Fruit fly (Drosophila melanogaster) whole organism, pupa: ENCODE data around the gene cDIP.
A peak's percentile ranks its signal among the peaks of the same experiment; 100 is the strongest.

ENCODE experiments used
- CG10348 ChIP-seq: fragments of 200-800 bp; sonication (Bioruptor generic); IDR thresholded peaks from 2 replicates; pipeline ENCODE4 v1.3.6; 2022; ENCODE audit warnings: missing biosample characterization, missing genetic modification characterization
- CG12605 ChIP-seq: fragments of 200-800 bp; sonication (Bioruptor generic); IDR thresholded peaks from 2 replicates; pipeline ENCODE4 v1.3.6; 2022; ENCODE audit warnings: missing biosample characterization, missing genetic modification characterization
- CG13204 ChIP-seq: fragments of 200-800 bp; sonication (Bioruptor generic); optimal IDR thresholded peaks from 2 replicates; lab custom pipeline; 2018; ENCODE audit warnings: missing biosample characterization, mild to moderate bottlenecking, missing genetic modification characterization, moderate library complexity
- CG14655 ChIP-seq: fragments of 200-800 bp; sonication (Bioruptor generic); optimal IDR thresholded peaks from 3 replicates; lab custom pipeline; 2017; ENCODE audit warnings: mild to moderate bottlenecking, missing biosample characterization, missing genetic modification reagents, missing genetic modification characterization
- CG15710 ChIP-seq: fragments of 200-800 bp; sonication (Bioruptor generic); optimal IDR thresholded peaks from 2 replicates; lab custom pipeline; 2018; ENCODE audit warnings: missing biosample characterization, mild to moderate bottlenecking, missing genetic modification characterization, moderate library complexity
- CG17806 ChIP-seq: fragments of 200-800 bp; sonication (Bioruptor generic); optimal IDR thresholded peaks from 2 replicates; lab custom pipeline; 2018; ENCODE audit warnings: missing biosample characterization, mild to moderate bottlenecking, missing genetic modification characterization, moderate library complexity
- CG32121 ChIP-seq: fragments of 200-800 bp; sonication (Bioruptor generic); IDR thresholded peaks from 2 replicates; pipeline ENCODE4 v1.3.6; 2022; ENCODE audit warnings: missing biosample characterization, missing genetic modification characterization
- CG34367 ChIP-seq: fragments of 200-800 bp; sonication (Bioruptor generic); optimal IDR thresholded peaks from 2 replicates; lab custom pipeline; 2018; ENCODE audit warnings: missing biosample characterization, mild to moderate bottlenecking, missing genetic modification characterization
- CG4496 ChIP-seq: fragments of 200-800 bp; sonication (Bioruptor generic); IDR thresholded peaks from 3 replicates; pipeline ENCODE4 v1.3.6; 2022; ENCODE audit warnings: missing biosample characterization, missing genetic modification characterization
- CG8159 ChIP-seq: fragments of 200-800 bp; sonication (Bioruptor generic); optimal IDR thresholded peaks from 3 replicates; lab custom pipeline; 2018; ENCODE audit warnings: missing biosample characterization, mild to moderate bottlenecking, missing genetic modification characterization, moderate library complexity
- CG8301 ChIP-seq: fragments of 200-800 bp; sonication (Bioruptor generic); optimal IDR thresholded peaks from 2 replicates; lab custom pipeline; 2018; ENCODE audit warnings: missing biosample characterization, mild to moderate bottlenecking, missing genetic modification characterization
- CG9948 ChIP-seq: fragments of 200-800 bp; sonication (Bioruptor generic); optimal IDR thresholded peaks from 2 replicates; lab custom pipeline; 2018; ENCODE audit warnings: missing biosample characterization, mild to moderate bottlenecking, missing genetic modification characterization, moderate library complexity
- D1 ChIP-seq: fragments of 200-800 bp; sonication (Bioruptor generic); optimal IDR thresholded peaks from 2 replicates; lab custom pipeline; 2018; ENCODE audit warnings: missing biosample characterization, mild to moderate bottlenecking, missing genetic modification characterization, moderate library complexity
- EcR ChIP-seq: fragments of 200-800 bp; sonication (Bioruptor generic); optimal IDR thresholded peaks from 3 replicates; lab custom pipeline; 2019; ENCODE audit warnings: missing biosample characterization, missing genetic modification characterization, mild to moderate bottlenecking, moderate library complexity, missing genetic modification reagents
- Ets98B ChIP-seq: fragments of 200-800 bp; sonication (Bioruptor generic); IDR thresholded peaks from 2 replicates; pipeline ENCODE4 v1.3.6; 2022; ENCODE audit warnings: missing biosample characterization, missing genetic modification characterization
- Pif1A ChIP-seq: fragments of 200-800 bp; sonication (Bioruptor generic); optimal IDR thresholded peaks from 3 replicates; lab custom pipeline; 2016; ENCODE audit warnings: missing biosample characterization, missing genetic modification characterization
- Pif1B ChIP-seq: fragments of 200-800 bp; sonication (Bioruptor generic); optimal IDR thresholded peaks from 3 replicates; lab custom pipeline; 2016; ENCODE audit warnings: missing biosample characterization, missing genetic modification characterization
- Snoo ChIP-seq: fragments of 200-800 bp; sonication (Bioruptor generic); optimal IDR thresholded peaks from 3 replicates; lab custom pipeline; 2017; ENCODE audit warnings: missing biosample characterization, mild to moderate bottlenecking, missing genetic modification characterization, inconsistent platforms
- fd96Ca ChIP-seq: fragments of 200-800 bp; sonication (Bioruptor generic); IDR thresholded peaks from 3 replicates; pipeline ENCODE4 v1.3.6; 2022; ENCODE audit warnings: missing biosample characterization, missing genetic modification characterization
- gl ChIP-seq: fragments of 200-800 bp; sonication (Bioruptor generic); optimal IDR thresholded peaks from 2 replicates; lab custom pipeline; 2018; ENCODE audit warnings: missing biosample characterization, mild to moderate bottlenecking, missing genetic modification characterization
- rn ChIP-seq: fragments of 200-800 bp; sonication (Bioruptor generic); IDR thresholded peaks from 2 replicates; pipeline ENCODE4 v1.3.6; 2022; ENCODE audit warnings: missing biosample characterization, missing genetic modification characterization

cDIP gene

dm6 chr3R:21161620-21162029 is 733 bp upstream of the cDIP start:
- no peak for TF ChIP-seq rn (GFP tag; lab: Robert Waterston, UW)
- TF ChIP-seq CG8301 = no peak
- no peak for TF ChIP-seq Pif1B
- no peak for TF ChIP-seq fd96Ca
- TF ChIP-seq CG14655 (GFP tag; lab: Kevin White, UChicago) = no peak
- no peak for TF ChIP-seq CG32121 (GFP tag; lab: Robert Waterston, UW)
- no peak for TF ChIP-seq CG12605 (GFP tag; lab: Robert Waterston, UW)
- no peak for TF ChIP-seq D1 (tag; lab: Kevin White, UChicago)
- no peak for TF ChIP-seq CG8159 (tag; lab: Kevin White, UChicago)
- no peak for TF ChIP-seq CG13204 (GFP tag; lab: Kevin White, UChicago)
- TF ChIP-seq CG17806 (tag; lab: Kevin White, UChicago) = no peak
- TF ChIP-seq CG34367 = no peak
- no peak for TF ChIP-seq CG9948
- no peak for TF ChIP-seq CG10348

- TF ChIP-seq gl (tag; lab: Kevin White, UChicago) (no peak), Pif1A (GFP tag; lab: Kevin White, UChicago) (no peak), CG14655 (GFP tag; lab: Kevin White, UChicago) (no peak), CG15710 (tag; lab: Kevin White, UChicago) (no peak), Snoo (tag; lab: Kevin White, UChicago) (no peak), Pif1B (no peak), CG8159 (tag; lab: Kevin White, UChicago) (no peak), Ets98B (GFP tag; lab: Robert Waterston, UW) (no peak), CG17806 (tag; lab: Kevin White, UChicago) (no peak)
Measured at dm6 chr3R:21158643-21159042, 2.2 kb downstream of the cDIP start.

dm6 chr3R:21156572-21157480 is 4.1 kb downstream of the cDIP start:
- TF ChIP-seq CG14655 (GFP tag; lab: Kevin White, UChicago) (no peak), CG8159 (tag; lab: Kevin White, UChicago) (no peak), CG32121 (GFP tag; lab: Robert Waterston, UW) (no peak), D1 (tag; lab: Kevin White, UChicago) (no peak), CG10348 (no peak), CG12605 (GFP tag; lab: Robert Waterston, UW) (no peak), Pif1B (no peak), Ets98B (GFP tag; lab: Robert Waterston, UW) (no peak)

- no peak for TF ChIP-seq D1 (tag; lab: Kevin White, UChicago)
- no peak for TF ChIP-seq CG10348
- TF ChIP-seq Pif1B = peak; percentile 27
- peak; percentile 12 for TF ChIP-seq Pif1A (GFP tag; lab: Kevin White, UChicago)
- TF ChIP-seq, all 21 proteins: peak for 2
Measured at dm6 chr3R:21155931-21156488, 4.9 kb downstream of the cDIP start.

- TF ChIP-seq CG4496 (GFP tag; lab: Robert Waterston, UW) = peak; percentile 51; the same call in 1 of the 3 replicates
- peak; percentile 33; the same call in 1 of the 3 replicates for TF ChIP-seq fd96Ca
- TF ChIP-seq CG8159 (tag; lab: Kevin White, UChicago) = no peak
- no peak for TF ChIP-seq CG34367
Measured at dm6 chr3R:21154130-21154529, 6.8 kb downstream of the cDIP start.

dm6 chr3R:21152856-21153278 is 8.0 kb downstream of the cDIP start:
- TF ChIP-seq CG4496 (GFP tag; lab: Robert Waterston, UW) (peak; percentile 94), CG8301 (peak; percentile 84), CG17806 (tag; lab: Kevin White, UChicago) (peak; percentile 70), EcR (GFP tag; lab: Kevin White, UChicago) (peak; percentile 58), CG32121 (GFP tag; lab: Robert Waterston, UW) (peak; percentile 74; the same call in 1 of the 2 replicates), Ets98B (GFP tag; lab: Robert Waterston, UW) (peak; percentile 97), Pif1B (peak; percentile 54), rn (GFP tag; lab: Robert Waterston, UW) (peak; percentile 63; the same call in 1 of the 2 replicates), D1 (tag; lab: Kevin White, UChicago) (no peak), CG10348 (no peak), CG9948 (peak; percentile 54), Snoo (tag; lab: Kevin White, UChicago) (peak; percentile 89), CG14655 (GFP tag; lab: Kevin White, UChicago) (peak; percentile 87), CG34367 (peak; percentile 75), fd96Ca (peak; percentile 83; the same call in 2 of the 3 replicates), CG15710 (tag; lab: Kevin White, UChicago) (peak; percentile 71), gl (tag; lab: Kevin White, UChicago) (peak; percentile 92), CG13204 (GFP tag; lab: Kevin White, UChicago) (peak; percentile 90), CG8159 (tag; lab: Kevin White, UChicago) (peak; percentile 74), Pif1A (GFP tag; lab: Kevin White, UChicago) (peak; percentile 91), CG12605 (GFP tag; lab: Robert Waterston, UW) (peak; percentile 95)
